Worm (Caenorhabditis elegans) whole organism, L4 larva: ENCODE measurements around the gene col-172.
A peak's percentile ranks its signal among the peaks of the same experiment; 100 is the strongest.

Experiments used
- F26F4.8 ChIP-seq: fragments of 200-800 bp; sonication (Bioruptor generic); conservative IDR thresholded peaks from 2 replicates; pipeline ENCODE4 v1.3.6; 2022; ENCODE audit warnings: missing genetic modification characterization, missing compliant biosample characterization
- F37D6.2 ChIP-seq: sonication (generic microtip); optimal IDR thresholded peaks from 2 replicates; lab custom pipeline; 2016; ENCODE audit warnings: mild to moderate bottlenecking, missing genetic modification characterization, missing compliant biosample characterization
- F44E2.7 ChIP-seq: fragments of 200-800 bp; sonication (Bioruptor generic); IDR thresholded peaks from 2 replicates; pipeline ENCODE4 v2.1.2; 2022; ENCODE audit warnings: missing genetic modification characterization, missing compliant biosample characterization
- T26A8.4 ChIP-seq: fragments of 200-800 bp; sonication (Bioruptor generic); IDR thresholded peaks from 2 replicates; pipeline ENCODE4 v1.3.6; 2022; ENCODE audit warnings: missing genetic modification characterization, missing compliant biosample characterization
- Y48G9A.11 ChIP-seq: fragments of 200-800 bp; sonication (Bioruptor generic); IDR thresholded peaks from 2 replicates; pipeline ENCODE4 v1.3.6; 2022; ENCODE audit warnings: missing genetic modification reagents, missing genetic modification characterization, missing compliant biosample characterization
- Y5F2A.4 ChIP-seq: fragments of 200-800 bp; sonication (Bioruptor generic); optimal IDR thresholded peaks from 2 replicates; lab custom pipeline; 2018; ENCODE audit warnings: mild to moderate bottlenecking, missing genetic modification characterization, missing compliant biosample characterization
- ZK337.2 ChIP-seq: fragments of 200-800 bp; sonication (Bioruptor generic); IDR thresholded peaks from 2 replicates; pipeline ENCODE4 v1.3.6; 2022; ENCODE audit warnings: missing genetic modification reagents, missing genetic modification characterization, missing compliant biosample characterization
- aha-1 ChIP-seq: fragments of 150-350 bp; peaks from one replicate; lab custom pipeline; 2014; ENCODE audit warnings: missing biosample characterization, missing genetic modification characterization
- aly-2 ChIP-seq: sonication (generic microtip); optimal IDR thresholded peaks from 2 replicates; lab custom pipeline; 2018; ENCODE audit warnings: missing biosample characterization, missing genetic modification characterization
- arid-1 ChIP-seq: fragments of 200-800 bp; sonication (Bioruptor generic); conservative IDR thresholded peaks from 2 replicates; pipeline ENCODE4 v1.3.6; 2022; ENCODE audit warnings: missing genetic modification reagents, missing genetic modification characterization, missing compliant biosample characterization
- attf-4 ChIP-seq: sonication (generic microtip); optimal IDR thresholded peaks from 3 replicates; lab custom pipeline; 2017; ENCODE audit warnings: missing biosample characterization, missing genetic modification characterization
- ceh-20 ChIP-seq: fragments of 200-800 bp; sonication (Bioruptor generic); IDR thresholded peaks from 2 replicates; pipeline ENCODE4 v1.3.6; 2022; ENCODE audit warnings: missing genetic modification reagents, missing genetic modification characterization, missing compliant biosample characterization
- ceh-28 ChIP-seq: fragments of 150-350 bp; optimal IDR thresholded peaks from 2 replicates; lab custom pipeline; 2014; ENCODE audit warnings: missing biosample characterization, missing genetic modification reagents, missing genetic modification characterization
- ceh-44 ChIP-seq: fragments of 200-800 bp; sonication (Bioruptor generic); IDR thresholded peaks from 2 replicates; pipeline ENCODE4 v1.3.6; 2022; ENCODE audit warnings: missing genetic modification reagents, missing genetic modification characterization, missing compliant biosample characterization
- ceh-62 ChIP-seq: sonication (generic microtip); optimal IDR thresholded peaks from 2 replicates; lab custom pipeline; 2017; ENCODE audit warnings: missing biosample characterization, missing genetic modification characterization
- ces-1 ChIP-seq: fragments of 150-350 bp; sonication (generic microtip); optimal IDR thresholded peaks from 4 replicates; lab custom pipeline; 2014; ENCODE audit warnings: missing biosample characterization, missing genetic modification reagents, missing genetic modification characterization
- cey-2 ChIP-seq: sonication (generic microtip); optimal IDR thresholded peaks from 3 replicates; lab custom pipeline; 2017; ENCODE audit warnings: missing genetic modification characterization, mild to moderate bottlenecking, missing compliant biosample characterization, antibody characterized with exemption, borderline replicate concordance; ENCODE audit not compliant: insufficient read depth
- ctbp-1 ChIP-seq: fragments of 200-800 bp; sonication (Bioruptor generic); IDR thresholded peaks from 2 replicates; pipeline ENCODE4 v1.3.6; 2022; ENCODE audit warnings: missing genetic modification reagents, missing genetic modification characterization, missing compliant biosample characterization
- dmd-6 ChIP-seq: fragments of 200-800 bp; sonication (Bioruptor generic); IDR thresholded peaks from 2 replicates; pipeline ENCODE4 v1.3.6; 2022; ENCODE audit warnings: missing genetic modification reagents, missing genetic modification characterization, missing compliant biosample characterization
- dmd-8 ChIP-seq: fragments of 200-800 bp; sonication (Bioruptor generic); IDR thresholded peaks from 2 replicates; pipeline ENCODE4 v1.3.6; 2022; ENCODE audit warnings: missing genetic modification characterization, missing compliant biosample characterization
- egl-43 ChIP-seq: fragments of 200-800 bp; sonication (Bioruptor generic); IDR thresholded peaks from 2 replicates; pipeline ENCODE4 v1.3.6; 2022; ENCODE audit warnings: missing genetic modification reagents, missing genetic modification characterization, missing compliant biosample characterization
- fkh-10 ChIP-seq: fragments of 150-350 bp; optimal IDR thresholded peaks from 2 replicates; lab custom pipeline; 2014; ENCODE audit warnings: missing biosample characterization, missing genetic modification reagents, missing genetic modification characterization
- gei-8 ChIP-seq: fragments of 200-800 bp; sonication (Bioruptor generic); optimal IDR thresholded peaks from 2 replicates; lab custom pipeline; 2018; ENCODE audit warnings: mild to moderate bottlenecking, missing genetic modification characterization, missing compliant biosample characterization
- hlh-11 ChIP-seq: fragments of 200-800 bp; sonication (Bioruptor generic); optimal IDR thresholded peaks from 2 replicates; lab custom pipeline; 2018; ENCODE audit warnings: mild to moderate bottlenecking, missing genetic modification characterization, missing compliant biosample characterization
- hmg-1.1 ChIP-seq: fragments of 200-800 bp; sonication (Bioruptor generic); IDR thresholded peaks from 2 replicates; pipeline ENCODE4 v1.3.6; 2022; ENCODE audit warnings: missing genetic modification reagents, missing genetic modification characterization, missing compliant biosample characterization
- lin-1 ChIP-seq: fragments of 200-800 bp; sonication (Bioruptor generic); IDR thresholded peaks from 2 replicates; pipeline ENCODE4 v1.3.6; 2022; ENCODE audit warnings: missing genetic modification reagents, missing genetic modification characterization, missing compliant biosample characterization
- lin-13 ChIP-seq: fragments of 150-350 bp; optimal IDR thresholded peaks from 2 replicates; lab custom pipeline; 2014; ENCODE audit warnings: missing biosample characterization, missing genetic modification reagents, missing genetic modification characterization
- lin-38 ChIP-seq: fragments of 200-800 bp; sonication (Bioruptor generic); IDR thresholded peaks from 2 replicates; pipeline ENCODE4 v1.3.6; 2022; ENCODE audit warnings: missing genetic modification reagents, missing genetic modification characterization, missing compliant biosample characterization
- madf-9 ChIP-seq: fragments of 200-800 bp; sonication (Bioruptor generic); conservative IDR thresholded peaks from 2 replicates; pipeline ENCODE4 v1.3.6; 2022; ENCODE audit warnings: missing genetic modification reagents, missing genetic modification characterization, missing compliant biosample characterization
- mdl-1 ChIP-seq, 2 experiments: fragments of 150-350 bp in 1 of 2; sonication (generic microtip) in 1 of 2; optimal IDR thresholded peaks; 2 replicates each; lab custom pipeline; 2014 to 2017; ENCODE audit warnings: missing biosample characterization in 2 of 2, missing genetic modification characterization in 2 of 2
- mdt-29 ChIP-seq: fragments of 200-800 bp; sonication (Bioruptor generic); IDR thresholded peaks from 2 replicates; pipeline ENCODE4 v1.3.6; 2022; ENCODE audit warnings: missing genetic modification reagents, missing genetic modification characterization, missing compliant biosample characterization
- mep-1 ChIP-seq: fragments of 150-350 bp; sonication (generic microtip); optimal IDR thresholded peaks from 3 replicates; lab custom pipeline; 2014; ENCODE audit warnings: missing biosample characterization, missing genetic modification characterization
- nhr-111 ChIP-seq: fragments of 200-800 bp; sonication (Bioruptor generic); optimal IDR thresholded peaks from 2 replicates; lab custom pipeline; 2018; ENCODE audit warnings: mild to moderate bottlenecking, missing genetic modification characterization, missing compliant biosample characterization
- nhr-237 ChIP-seq: sonication (generic microtip); optimal IDR thresholded peaks from 2 replicates; lab custom pipeline; 2017; ENCODE audit warnings: missing biosample characterization, missing genetic modification characterization
- sdz-12 ChIP-seq: fragments of 200-800 bp; sonication (Bioruptor generic); optimal IDR thresholded peaks from 2 replicates; lab custom pipeline; 2018; ENCODE audit warnings: mild to moderate bottlenecking, missing genetic modification characterization, missing compliant biosample characterization
- set-16 ChIP-seq: fragments of 200-800 bp; sonication (Bioruptor generic); IDR thresholded peaks from 2 replicates; pipeline ENCODE4 v1.3.6; 2022; ENCODE audit warnings: missing genetic modification reagents, missing genetic modification characterization, missing compliant biosample characterization
- spr-1 ChIP-seq: sonication (generic microtip); optimal IDR thresholded peaks from 2 replicates; lab custom pipeline; 2016; ENCODE audit warnings: mild to moderate bottlenecking, missing genetic modification characterization, missing compliant biosample characterization
- tra-1 ChIP-seq: fragments of 200-800 bp; sonication (Bioruptor generic); IDR thresholded peaks from 2 replicates; pipeline ENCODE4 v1.3.6; 2022; ENCODE audit warnings: missing genetic modification reagents, missing genetic modification characterization, missing compliant biosample characterization
- unc-62 ChIP-seq, 3 experiments: fragments of 150-350 bp in 1 of 3; sonication (generic microtip); optimal IDR thresholded peaks in 2 of 3; peaks in 1 of 3; 1 replicate in 1 of 3; 2 replicates in 2 of 3; lab custom pipeline; 2014 to 2017; ENCODE audit warnings: missing biosample characterization in 3 of 3, missing genetic modification characterization in 3 of 3, missing genetic modification reagents in 3 of 3, missing genotype in 1 of 3
- zag-1 ChIP-seq: fragments of 150-350 bp; optimal IDR thresholded peaks from 2 replicates; lab custom pipeline; 2014; ENCODE audit warnings: missing biosample characterization, missing genetic modification characterization
- zip-2 ChIP-seq: fragments of 150-350 bp; optimal IDR thresholded peaks from 2 replicates; lab custom pipeline; 2014; ENCODE audit warnings: missing biosample characterization, missing genetic modification characterization

col-172 gene

ce11 chrX:6693331-6693730 is 20.7 kb downstream of the col-172 start, which contains the start of gene F38B6.3:
TSS of gene F38B6.3 (plus strand) at chrX:6693631.
- no peak for TF ChIP-seq nhr-111
- no peak for TF ChIP-seq lin-13 (GFP tag; lab: Kevin White, UChicago)
- no peak for TF ChIP-seq hlh-11
- no peak for TF ChIP-seq T26A8.4 (GFP tag; lab: Robert Waterston, UW)
- no peak for TF ChIP-seq Y5F2A.4
- no peak for TF ChIP-seq lin-38
- no peak for TF ChIP-seq zip-2 (tag; lab: Kevin White, UChicago)
- no peak for TF ChIP-seq mdl-1 (tag; optimal IDR thresholded peaks at IDR 0.05; lab: Kevin White, UChicago)
- no peak for TF ChIP-seq dmd-8 (GFP tag; lab: Robert Waterston, UW)

DNA sequence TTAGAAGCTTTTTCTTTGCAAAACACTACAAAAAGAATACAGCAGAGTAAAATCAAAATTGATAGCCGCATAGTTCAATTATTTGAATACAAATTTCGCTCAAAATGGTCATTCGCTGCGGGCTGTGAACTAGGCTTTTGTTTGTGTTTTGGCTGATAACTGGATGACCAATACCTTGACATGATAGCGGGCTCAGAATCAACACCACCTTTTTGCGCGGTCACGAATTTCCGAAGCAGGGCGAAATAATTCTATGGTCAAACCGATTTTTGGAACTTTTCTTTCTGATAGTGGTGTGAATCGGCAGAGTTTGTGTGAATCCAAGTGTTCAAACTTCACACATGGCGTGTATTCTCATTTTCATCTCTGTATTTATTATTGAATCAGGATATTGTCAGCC is 25.6 kb downstream of the col-172 start, which contains the start of the genes F38B6.7 and F38B6.2:
TSS of gene F38B6.7 (minus strand) at position 101 of the 400 bp plus-strand sequence.
TSS of gene F38B6.2 (plus strand) at position 267 of the 400 bp plus-strand sequence.
- no peak for TF ChIP-seq madf-9 (GFP tag; lab: Robert Waterston, UW)
- TF ChIP-seq F26F4.8, result no peak
- no peak for TF ChIP-seq gei-8 (GFP tag; lab: Kevin White, UChicago)
- TF ChIP-seq ZK337.2 (GFP tag; lab: Robert Waterston, UW), result no peak
- TF ChIP-seq egl-43 (GFP tag; lab: Robert Waterston, UW), result no peak
- TF ChIP-seq ceh-62 (tag; lab: Kevin White, UChicago), result no peak
- no peak for TF ChIP-seq zip-2 (tag; lab: Kevin White, UChicago)
- TF ChIP-seq F44E2.7, result no peak
- TF ChIP-seq mdl-1 (tag; optimal IDR thresholded peaks at IDR 0.05; lab: Kevin White, UChicago), result no peak
- TF ChIP-seq cey-2 (tag; lab: Kevin White, UChicago), result no peak
- TF ChIP-seq ceh-20 (GFP tag; lab: Robert Waterston, UW), result no peak
- TF ChIP-seq aha-1 (tag; lab: Kevin White, UChicago), result no peak
- TF ChIP-seq lin-1, result no peak
- no peak for TF ChIP-seq dmd-6 (GFP tag; lab: Robert Waterston, UW)
- no peak for TF ChIP-seq zag-1 (tag; lab: Kevin White, UChicago)
- TF ChIP-seq tra-1, result no peak
- TF ChIP-seq hlh-11, result no peak
- no peak for TF ChIP-seq arid-1

- TF ChIP-seq mdt-29 (GFP tag; lab: Robert Waterston, UW) (no peak), aly-2 (tag; lab: Kevin White, UChicago) (no peak), ceh-28 (no peak), hmg-1.1 (GFP tag; lab: Robert Waterston, UW) (peak; percentile 48), ceh-44 (peak; percentile 24; the same call in 1 of the 2 replicates), ctbp-1 (GFP tag; lab: Robert Waterston, UW) (0 out of 2 replicates have a peak, but pooled peaks have one; percentile 30), mep-1 (no peak), Y48G9A.11 (GFP tag; lab: Robert Waterston, UW) (no peak), madf-9 (GFP tag; lab: Robert Waterston, UW) (no peak), hlh-11 (no peak), set-16 (GFP tag; lab: Robert Waterston, UW) (no peak; the same call in 1 of the 2 replicates), nhr-237 (tag; lab: Kevin White, UChicago) (no peak), ceh-62 (tag; lab: Kevin White, UChicago) (no peak), attf-4 (tag; lab: Kevin White, UChicago) (no peak)
These were observed 29.6 kb downstream of the col-172 start, which contains the start of gene acr-2 for ce11 chrX:6702249-6702648. TSS of gene acr-2 (plus strand) at chrX:6702549.

DNA sequence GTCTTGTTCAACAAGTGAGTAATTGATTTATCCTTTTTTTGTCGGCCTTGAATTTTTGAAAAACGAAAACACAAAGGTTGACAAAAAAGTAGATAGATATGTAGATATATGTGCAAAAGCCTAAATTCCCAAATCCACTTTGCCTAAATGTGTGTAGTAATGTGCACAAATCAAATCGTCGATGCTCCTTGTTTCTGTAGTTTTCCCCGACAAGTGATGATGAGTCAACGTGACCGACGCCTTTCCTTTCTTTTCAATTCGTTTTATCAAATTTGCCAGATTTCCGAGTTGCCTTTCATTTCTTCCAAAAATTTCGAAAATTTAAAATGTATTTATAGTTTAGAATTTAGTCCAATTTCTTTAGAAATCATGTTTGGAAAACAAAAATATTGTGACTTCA is 32.5 kb downstream of the col-172 start:
- no peak for TF ChIP-seq spr-1 (tag; lab: Kevin White, UChicago)
- peak; percentile 94 for TF ChIP-seq fkh-10 (GFP tag; lab: Kevin White, UChicago)
- no peak for TF ChIP-seq sdz-12
- TF ChIP-seq F37D6.2, result no peak
- TF ChIP-seq ctbp-1 (GFP tag; lab: Robert Waterston, UW), result peak; percentile 49; the same call in 1 of the 2 replicates
- TF ChIP-seq ces-1 (GFP tag; lab: Kevin White, UChicago), result peak; percentile 78
- TF ChIP-seq hmg-1.1 (GFP tag; lab: Robert Waterston, UW), result no peak
- peak in 1 of 2 experiments; percentile 37 for TF ChIP-seq unc-62 (GFP tag; optimal IDR thresholded peaks at IDR 0.05 in 1 of 2; lab: Kevin White, UChicago)
- TF ChIP-seq unc-62 (tag; optimal IDR thresholded peaks at IDR 0.05; lab: Kevin White, UChicago), result no peak
